Worm (Caenorhabditis elegans) whole organism, L1 larva: Measurements from ENCODE around the gene C16D9.6.

Experiments used
- Y116A8C.19 ChIP-seq: sonication (generic microtip); optimal IDR thresholded peaks from 2 replicates; lab custom pipeline; 2016; ENCODE audit warnings: missing compliant biosample characterization, missing genetic modification characterization, borderline replicate concordance
- ceh-63 ChIP-seq: fragments of 200-800 bp; sonication (Bioruptor generic); optimal IDR thresholded peaks from 2 replicates; lab custom pipeline; 2018; ENCODE audit warnings: mild to moderate bottlenecking, missing genetic modification characterization, missing compliant biosample characterization
- ceh-82 ChIP-seq, 3 experiments: fragments of 150-350 bp in 1 of 3; sonication (generic microtip) in 2 of 3; optimal IDR thresholded peaks; 2 replicates each; lab custom pipeline; 2014 to 2017; ENCODE audit warnings: missing biosample characterization in 3 of 3, missing genetic modification characterization in 3 of 3
- dpl-1 ChIP-seq, 3 experiments: fragments of 150-350 bp in 2 of 3; sonication (generic microtip) in 1 of 3; optimal IDR thresholded peaks; 2 replicates each; lab custom pipeline; 2014 to 2017; ENCODE audit warnings: missing biosample characterization in 3 of 3, missing genetic modification characterization in 3 of 3, missing genetic modification reagents in 3 of 3
- efl-3 ChIP-seq: fragments of 200-800 bp; sonication (Bioruptor generic); optimal IDR thresholded peaks from 2 replicates; lab custom pipeline; 2018; ENCODE audit warnings: mild to moderate bottlenecking, missing genetic modification characterization, missing compliant biosample characterization
- egl-27 ChIP-seq, 2 experiments: fragments of 150-350 bp in 1 of 2; sonication (generic microtip); optimal IDR thresholded peaks; 3 replicates each; lab custom pipeline; 2017 to 2018; ENCODE audit warnings: missing biosample characterization in 2 of 2, missing genetic modification characterization in 2 of 2, missing genetic modification reagents in 2 of 2
- elt-3 ChIP-seq, 6 experiments: fragments of 150-350 bp in 1 of 6; sonication (generic microtip); optimal IDR thresholded peaks; 2 replicates each; lab custom pipeline; 2017 to 2018; ENCODE audit warnings: missing biosample characterization in 6 of 6, missing genetic modification characterization in 6 of 6, inconsistent platforms in 1 of 6
- fkh-10 ChIP-seq: sonication (generic microtip); optimal IDR thresholded peaks from 2 replicates; lab custom pipeline; 2017; ENCODE audit warnings: missing biosample characterization, missing genetic modification reagents, missing genetic modification characterization
- fkh-8 ChIP-seq: sonication (generic microtip); optimal IDR thresholded peaks from 2 replicates; lab custom pipeline; 2016; ENCODE audit warnings: mild to moderate bottlenecking, missing genetic modification characterization, missing compliant biosample characterization
- grh-1 ChIP-seq: fragments of 200-800 bp; sonication (Bioruptor generic); IDR thresholded peaks from 2 replicates; pipeline ENCODE4 v1.3.6; 2022; ENCODE audit warnings: missing genetic modification reagents, missing genetic modification characterization, missing compliant biosample characterization
- hlh-4 ChIP-seq: sonication (generic microtip); optimal IDR thresholded peaks from 2 replicates; lab custom pipeline; 2016; ENCODE audit warnings: mild to moderate bottlenecking, missing genetic modification characterization, missing compliant biosample characterization
- isw-1 ChIP-seq: fragments of 200-800 bp; sonication (Bioruptor generic); IDR thresholded peaks from 2 replicates; pipeline ENCODE4 v1.3.6; 2022; ENCODE audit warnings: missing genetic modification characterization, missing compliant biosample characterization
- jun-1 ChIP-seq: fragments of 150-350 bp; optimal IDR thresholded peaks from 2 replicates; lab custom pipeline; 2014; ENCODE audit warnings: missing biosample characterization, missing genetic modification reagents, missing genetic modification characterization
- lin-39 ChIP-seq: fragments of 150-350 bp; optimal IDR thresholded peaks from 2 replicates; lab custom pipeline; 2014; ENCODE audit warnings: missing biosample characterization, missing genetic modification reagents, missing genetic modification characterization
- mdl-1 ChIP-seq, 2 experiments: fragments of 150-350 bp; optimal IDR thresholded peaks; 2 replicates each; lab custom pipeline; 2014 to 2017; ENCODE audit warnings: missing biosample characterization in 2 of 2, missing genetic modification characterization in 2 of 2, inconsistent platforms in 1 of 2
- nhr-11 ChIP-seq: fragments of 150-350 bp; optimal IDR thresholded peaks from 2 replicates; lab custom pipeline; 2014; ENCODE audit warnings: missing biosample characterization, missing genetic modification characterization
- nhr-12 ChIP-seq: sonication (generic microtip); optimal IDR thresholded peaks from 2 replicates; lab custom pipeline; 2017; ENCODE audit warnings: missing biosample characterization, missing genetic modification characterization
- nhr-237 ChIP-seq: fragments of 150-350 bp; optimal IDR thresholded peaks from 2 replicates; lab custom pipeline; 2014; ENCODE audit warnings: missing biosample characterization, missing genetic modification characterization
- nhr-28 ChIP-seq: fragments of 150-350 bp; optimal IDR thresholded peaks from 2 replicates; lab custom pipeline; 2014; ENCODE audit warnings: missing biosample characterization, missing genetic modification characterization
- nhr-47 ChIP-seq: sonication (generic microtip); optimal IDR thresholded peaks from 2 replicates; lab custom pipeline; 2016; ENCODE audit warnings: mild to moderate bottlenecking, missing genetic modification characterization, moderate library complexity, missing compliant biosample characterization
- nhr-71 ChIP-seq: sonication (generic microtip); optimal IDR thresholded peaks from 2 replicates; lab custom pipeline; 2016; ENCODE audit warnings: mild to moderate bottlenecking, missing genetic modification characterization, moderate library complexity, missing compliant biosample characterization
- nhr-90 ChIP-seq: sonication (generic microtip); optimal IDR thresholded peaks from 2 replicates; lab custom pipeline; 2016; ENCODE audit warnings: mild to moderate bottlenecking, missing genetic modification characterization, missing compliant biosample characterization; ENCODE audit not compliant: poor library complexity
- pag-3 ChIP-seq: sonication (generic microtip); optimal IDR thresholded peaks from 2 replicates; lab custom pipeline; 2017; ENCODE audit warnings: missing genetic modification characterization, mild to moderate bottlenecking, missing compliant biosample characterization, antibody characterized with exemption, borderline replicate concordance; ENCODE audit not compliant: insufficient read depth
- pqm-1 ChIP-seq: sonication (generic microtip); optimal IDR thresholded peaks from 3 replicates; lab custom pipeline; 2017; ENCODE audit warnings: missing biosample characterization, missing genetic modification characterization
- snpc-4 ChIP-seq: fragments of 150-350 bp; optimal IDR thresholded peaks from 2 replicates; lab custom pipeline; 2014; ENCODE audit warnings: missing biosample characterization, missing genetic modification characterization
- sox-4 ChIP-seq: sonication (generic microtip); optimal IDR thresholded peaks from 2 replicates; lab custom pipeline; 2016; ENCODE audit warnings: missing genetic modification characterization, missing compliant biosample characterization
- swsn-7 ChIP-seq: sonication (generic microtip); optimal IDR thresholded peaks from 2 replicates; lab custom pipeline; 2016; ENCODE audit warnings: missing genetic modification characterization, missing compliant biosample characterization
- xbp-1 ChIP-seq: sonication (generic microtip); optimal IDR thresholded peaks from 2 replicates; lab custom pipeline; 2016; ENCODE audit warnings: missing genetic modification characterization, missing compliant biosample characterization

C16D9.6 gene

ce11 chrV:8201229-8201858 is 48.8 kb downstream of the C16D9.6 start, which contains the start of gene cri-2 (continued):
- TF ChIP-seq fkh-10 (GFP tag; lab: Kevin White, UChicago) (no peak), nhr-71 (tag; lab: Kevin White, UChicago) (peak; percentile 36), nhr-237 (tag; lab: Kevin White, UChicago) (no peak), pqm-1 (no peak), swsn-7 (no peak), isw-1 (GFP tag; lab: Robert Waterston, UW) (no peak), mdl-1 (tag; optimal IDR thresholded peaks at IDR 0.05; lab: Kevin White, UChicago) (no peak), nhr-47 (tag; lab: Kevin White, UChicago) (no peak), hlh-4 (no peak), fkh-8 (no peak), dpl-1 (GFP tag; optimal IDR thresholded peaks at IDR 0.05; lab: Kevin White, UChicago) (no peak), egl-27 (tag; optimal IDR thresholded peaks at IDR 0.05; lab: Kevin White, UChicago) (no peak), Y116A8C.19 (tag; lab: Kevin White, UChicago) (no peak), snpc-4 (no peak), pag-3 (tag; lab: Kevin White, UChicago) (no peak), sox-4 (tag; lab: Kevin White, UChicago) (no peak), nhr-28 (tag; lab: Kevin White, UChicago) (no peak), nhr-11 (tag; lab: Kevin White, UChicago) (no peak), elt-3 (tag; optimal IDR thresholded peaks at IDR 0.05; lab: Kevin White, UChicago) (no peak), nhr-90 (tag; lab: Kevin White, UChicago) (no peak), ceh-82 (tag; optimal IDR thresholded peaks at IDR 0.05; lab: Kevin White, UChicago) (no peak), ceh-63 (no peak), grh-1 (GFP tag; lab: Robert Waterston, UW) (no peak)
- TF ChIP-seq, all 84 proteins: peak for 7

ce11 chrV:8198994-8199393 is 51.1 kb downstream of the C16D9.6 start, which contains the start of gene F20D6.11:
Gene F20D6.11, minus strand, starts transcription at chrV:8199094.
- no peak for TF ChIP-seq snpc-4
- TF ChIP-seq xbp-1 (tag; lab: Kevin White, UChicago) = no peak
- no peak for TF ChIP-seq swsn-7
- TF ChIP-seq efl-3 (GFP tag; lab: Kevin White, UChicago) = no peak
- TF ChIP-seq jun-1 (tag; lab: Kevin White, UChicago) = no peak
- TF ChIP-seq lin-39 (tag; lab: Kevin White, UChicago) = no peak
- no peak for TF ChIP-seq nhr-12 (tag; lab: Kevin White, UChicago)
